Worm (Caenorhabditis elegans) whole organism, L1 larva: Measurements from ENCODE around the gene T23B12.6.

Experiments
- C04F5.9 ChIP-seq: sonication (generic microtip); optimal IDR thresholded peaks from 2 replicates; lab custom pipeline; 2016; ENCODE audit warnings: missing genetic modification characterization, missing compliant biosample characterization
- C16A3.4 ChIP-seq: fragments of 150-350 bp; optimal IDR thresholded peaks from 2 replicates; lab custom pipeline; 2014; ENCODE audit warnings: missing biosample characterization, missing genetic modification characterization
- Y116A8C.19 ChIP-seq: sonication (generic microtip); optimal IDR thresholded peaks from 2 replicates; lab custom pipeline; 2016; ENCODE audit warnings: missing compliant biosample characterization, missing genetic modification characterization, borderline replicate concordance
- aha-1 ChIP-seq: fragments of 150-350 bp; optimal IDR thresholded peaks from 2 replicates; lab custom pipeline; 2014; ENCODE audit warnings: missing biosample characterization, missing genetic modification characterization
- ama-1 ChIP-seq: fragments of 150-350 bp; optimal IDR thresholded peaks from 2 replicates; lab custom pipeline; 2014
- blmp-1 ChIP-seq: fragments of 150-350 bp; optimal IDR thresholded peaks from 2 replicates; lab custom pipeline; 2014; ENCODE audit warnings: missing biosample characterization, missing genetic modification characterization
- ceh-63 ChIP-seq: fragments of 200-800 bp; sonication (Bioruptor generic); optimal IDR thresholded peaks from 2 replicates; lab custom pipeline; 2018; ENCODE audit warnings: mild to moderate bottlenecking, missing genetic modification characterization, missing compliant biosample characterization
- ceh-90 ChIP-seq: sonication (generic microtip); optimal IDR thresholded peaks from 2 replicates; lab custom pipeline; 2016; ENCODE audit warnings: missing genetic modification characterization, missing compliant biosample characterization
- egl-13 ChIP-seq: sonication (generic microtip); optimal IDR thresholded peaks from 2 replicates; lab custom pipeline; 2016; ENCODE audit warnings: missing genotype, missing genetic modification reagents, missing genetic modification characterization, missing compliant biosample characterization
- egl-27 ChIP-seq, 2 experiments: fragments of 150-350 bp in 1 of 2; sonication (generic microtip); optimal IDR thresholded peaks; 3 replicates each; lab custom pipeline; 2017 to 2018; ENCODE audit warnings: missing biosample characterization in 2 of 2, missing genetic modification characterization in 2 of 2, missing genetic modification reagents in 2 of 2
- elt-2 ChIP-seq: sonication (generic microtip); optimal IDR thresholded peaks from 2 replicates; lab custom pipeline; 2016; ENCODE audit warnings: missing genetic modification characterization, mild to moderate bottlenecking, inconsistent platforms, missing compliant biosample characterization, missing genetic modification reagents
- elt-3 ChIP-seq, 6 experiments: fragments of 150-350 bp in 1 of 6; sonication (generic microtip); optimal IDR thresholded peaks; 2 replicates each; lab custom pipeline; 2017 to 2018; ENCODE audit warnings: missing biosample characterization in 6 of 6, missing genetic modification characterization in 6 of 6, inconsistent platforms in 1 of 6
- ets-5 ChIP-seq: fragments of 200-800 bp; sonication (Bioruptor generic); IDR thresholded peaks from 2 replicates; pipeline ENCODE4 v1.3.6; 2022; ENCODE audit warnings: missing genetic modification characterization, missing compliant biosample characterization
- fkh-10 ChIP-seq: sonication (generic microtip); optimal IDR thresholded peaks from 2 replicates; lab custom pipeline; 2017; ENCODE audit warnings: missing biosample characterization, missing genetic modification reagents, missing genetic modification characterization
- fkh-4 ChIP-seq: sonication (generic microtip); optimal IDR thresholded peaks from 2 replicates; lab custom pipeline; 2016; ENCODE audit warnings: missing compliant biosample characterization, missing genetic modification characterization, borderline replicate concordance
- hlh-17 ChIP-seq: fragments of 200-800 bp; sonication (Bioruptor generic); optimal IDR thresholded peaks from 2 replicates; lab custom pipeline; 2018; ENCODE audit warnings: missing genetic modification characterization, mild to moderate bottlenecking, missing compliant biosample characterization, moderate library complexity, borderline replicate concordance
- hlh-4 ChIP-seq: sonication (generic microtip); optimal IDR thresholded peaks from 2 replicates; lab custom pipeline; 2016; ENCODE audit warnings: mild to moderate bottlenecking, missing genetic modification characterization, missing compliant biosample characterization
- hpl-2 ChIP-seq: fragments of 150-350 bp; optimal IDR thresholded peaks from 2 replicates; lab custom pipeline; 2014; ENCODE audit warnings: missing biosample characterization, missing genetic modification reagents, missing genetic modification characterization
- lin-14 ChIP-seq: fragments of 200-800 bp; sonication (Bioruptor generic); optimal IDR thresholded peaks from 2 replicates; lab custom pipeline; 2018; ENCODE audit warnings: mild to moderate bottlenecking, missing genetic modification characterization, moderate library complexity, missing compliant biosample characterization
- lin-35 ChIP-seq, 2 experiments: fragments of 150-350 bp; optimal IDR thresholded peaks; 2 replicates each; lab custom pipeline; 2014; ENCODE audit warnings: missing biosample characterization in 2 of 2, missing genetic modification characterization in 2 of 2, missing genetic modification reagents in 2 of 2
- lin-39 ChIP-seq: fragments of 150-350 bp; optimal IDR thresholded peaks from 2 replicates; lab custom pipeline; 2014; ENCODE audit warnings: missing biosample characterization, missing genetic modification reagents, missing genetic modification characterization
- lir-3 ChIP-seq: sonication (generic microtip); optimal IDR thresholded peaks from 2 replicates; lab custom pipeline; 2016; ENCODE audit warnings: mild to moderate bottlenecking, missing genetic modification characterization, moderate library complexity, missing compliant biosample characterization; ENCODE audit not compliant: poor library complexity
- lsy-2 ChIP-seq, 2 experiments: fragments of 150-350 bp; optimal IDR thresholded peaks; 2 replicates each; lab custom pipeline; 2014; ENCODE audit warnings: missing biosample characterization in 2 of 2, missing genetic modification characterization in 2 of 2
- mep-1 ChIP-seq: fragments of 150-350 bp; optimal IDR thresholded peaks from 2 replicates; lab custom pipeline; 2014; ENCODE audit warnings: missing biosample characterization, missing genetic modification characterization
- nhr-12 ChIP-seq: sonication (generic microtip); optimal IDR thresholded peaks from 2 replicates; lab custom pipeline; 2017; ENCODE audit warnings: missing biosample characterization, missing genetic modification characterization
- nhr-19 ChIP-seq: fragments of 200-800 bp; sonication (Bioruptor generic); conservative IDR thresholded peaks from 2 replicates; pipeline ENCODE4 v1.3.6; 2022; ENCODE audit warnings: missing genetic modification characterization, missing compliant biosample characterization
- nhr-20 ChIP-seq: sonication (generic microtip); optimal IDR thresholded peaks from 2 replicates; lab custom pipeline; 2016; ENCODE audit warnings: mild to moderate bottlenecking, missing genetic modification characterization, missing compliant biosample characterization
- nhr-28 ChIP-seq: fragments of 150-350 bp; optimal IDR thresholded peaks from 2 replicates; lab custom pipeline; 2014; ENCODE audit warnings: missing biosample characterization, missing genetic modification characterization
- nhr-71 ChIP-seq: sonication (generic microtip); optimal IDR thresholded peaks from 2 replicates; lab custom pipeline; 2016; ENCODE audit warnings: mild to moderate bottlenecking, missing genetic modification characterization, moderate library complexity, missing compliant biosample characterization
- nhr-77 ChIP-seq: fragments of 150-350 bp; optimal IDR thresholded peaks from 2 replicates; lab custom pipeline; 2014; ENCODE audit warnings: missing biosample characterization, missing genetic modification characterization
- nhr-84 ChIP-seq: sonication (generic microtip); optimal IDR thresholded peaks from 2 replicates; lab custom pipeline; 2017; ENCODE audit warnings: missing biosample characterization, missing genetic modification characterization
- nhr-85 ChIP-seq: sonication (generic microtip); peaks from one replicate; lab custom pipeline; 2016; ENCODE audit warnings: missing genetic modification characterization, inconsistent platforms, missing compliant biosample characterization
- nhr-90 ChIP-seq: sonication (generic microtip); optimal IDR thresholded peaks from 2 replicates; lab custom pipeline; 2016; ENCODE audit warnings: mild to moderate bottlenecking, missing genetic modification characterization, missing compliant biosample characterization; ENCODE audit not compliant: poor library complexity
- pag-3 ChIP-seq: sonication (generic microtip); optimal IDR thresholded peaks from 2 replicates; lab custom pipeline; 2017; ENCODE audit warnings: missing genetic modification characterization, mild to moderate bottlenecking, missing compliant biosample characterization, antibody characterized with exemption, borderline replicate concordance; ENCODE audit not compliant: insufficient read depth
- pax-3 ChIP-seq: fragments of 200-800 bp; sonication (Bioruptor generic); optimal IDR thresholded peaks from 2 replicates; lab custom pipeline; 2018; ENCODE audit warnings: mild to moderate bottlenecking, missing genetic modification characterization, moderate library complexity, missing compliant biosample characterization
- rnt-1 ChIP-seq: sonication (generic microtip); optimal IDR thresholded peaks from 2 replicates; lab custom pipeline; 2016; ENCODE audit warnings: mild to moderate bottlenecking, missing genetic modification characterization, moderate library complexity, missing compliant biosample characterization
- snu-23 ChIP-seq: sonication (generic microtip); optimal IDR thresholded peaks from 2 replicates; lab custom pipeline; 2016; ENCODE audit warnings: missing genetic modification characterization, missing compliant biosample characterization
- sptf-1 ChIP-seq: fragments of 150-350 bp; optimal IDR thresholded peaks from 2 replicates; lab custom pipeline; 2014; ENCODE audit warnings: missing biosample characterization, missing genetic modification characterization
- sup-37 ChIP-seq: fragments of 200-800 bp; sonication (Bioruptor generic); optimal IDR thresholded peaks from 2 replicates; lab custom pipeline; 2018; ENCODE audit warnings: mild to moderate bottlenecking, missing genetic modification characterization, missing compliant biosample characterization
- unc-62 ChIP-seq: fragments of 150-350 bp; optimal IDR thresholded peaks from 2 replicates; lab custom pipeline; 2014; ENCODE audit warnings: missing biosample characterization, missing genetic modification reagents, missing genetic modification characterization
- unc-86 ChIP-seq: sonication (generic microtip); optimal IDR thresholded peaks from 2 replicates; lab custom pipeline; 2016; ENCODE audit warnings: missing genetic modification characterization, missing compliant biosample characterization
- vab-15 ChIP-seq: sonication (generic microtip); optimal IDR thresholded peaks from 2 replicates; lab custom pipeline; 2017; ENCODE audit warnings: missing genotype, mild to moderate bottlenecking, missing genetic modification characterization, missing compliant biosample characterization
- xbp-1 ChIP-seq: sonication (generic microtip); optimal IDR thresholded peaks from 2 replicates; lab custom pipeline; 2016; ENCODE audit warnings: missing genetic modification characterization, missing compliant biosample characterization
- zip-4 ChIP-seq: fragments of 200-800 bp; sonication (Bioruptor generic); optimal IDR thresholded peaks from 2 replicates; lab custom pipeline; 2018; ENCODE audit warnings: mild to moderate bottlenecking, missing genetic modification characterization, moderate library complexity, missing compliant biosample characterization
- ztf-4 ChIP-seq: fragments of 150-350 bp; optimal IDR thresholded peaks from 2 replicates; lab custom pipeline; 2014; ENCODE audit warnings: missing biosample characterization, missing genetic modification characterization

T23B12.6 gene

DNA sequence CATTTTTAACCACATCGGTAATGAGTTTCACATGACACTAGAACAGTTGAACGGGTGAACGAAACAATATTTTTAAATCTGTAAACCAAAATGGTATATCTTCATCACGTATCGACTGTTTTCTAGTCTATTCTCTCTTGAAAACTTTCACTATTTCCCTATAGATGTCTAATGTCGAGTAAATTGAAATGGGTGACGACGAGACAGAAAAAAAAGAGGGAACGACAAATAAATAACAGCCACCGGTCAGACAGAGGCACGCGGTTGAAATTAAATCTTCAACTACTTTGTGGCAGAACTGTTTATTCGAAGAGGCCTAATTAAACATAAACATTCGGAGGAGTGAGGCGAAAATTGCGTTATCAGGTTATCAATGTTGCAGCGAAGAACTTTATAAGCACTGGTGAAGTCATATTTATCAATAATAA, 25.8 kb downstream of the T23B12.6 start:
- TF ChIP-seq nhr-20 (tag; lab: Kevin White, UChicago) (peak; percentile 32), mep-1 (tag; lab: Kevin White, UChicago) (peak; percentile 42), nhr-71 (tag; lab: Kevin White, UChicago) (peak; percentile 20), lin-35 (GFP tag; optimal IDR thresholded peaks at IDR 0.05; lab: Kevin White, UChicago) (peak in 1 of 2 experiments; percentile 36), snu-23 (peak; percentile 26), elt-2 (peak; percentile 66), fkh-10 (GFP tag; lab: Kevin White, UChicago) (no peak), lin-14 (GFP tag; lab: Kevin White, UChicago) (peak; percentile 78), nhr-85 (peak; percentile 6), hlh-17 (GFP tag; lab: Kevin White, UChicago) (no peak), blmp-1 (tag; lab: Kevin White, UChicago) (peak; percentile 69), nhr-84 (tag; lab: Kevin White, UChicago) (no peak), pag-3 (tag; lab: Kevin White, UChicago) (peak; percentile 52), elt-3 (tag; optimal IDR thresholded peaks at IDR 0.05; lab: Kevin White, UChicago) (peak in 1 of 6 experiments; percentile 41), nhr-19 (GFP tag; lab: Robert Waterston, UW) (no peak), C16A3.4 (tag; lab: Kevin White, UChicago) (no peak)

ce11 chrV:8431295-8431694, 28.9 kb downstream of the T23B12.6 start:
- TF ChIP-seq nhr-19 (GFP tag; lab: Robert Waterston, UW) (peak; percentile 37), rnt-1 (tag; lab: Kevin White, UChicago) (peak; percentile 35)

DNA sequence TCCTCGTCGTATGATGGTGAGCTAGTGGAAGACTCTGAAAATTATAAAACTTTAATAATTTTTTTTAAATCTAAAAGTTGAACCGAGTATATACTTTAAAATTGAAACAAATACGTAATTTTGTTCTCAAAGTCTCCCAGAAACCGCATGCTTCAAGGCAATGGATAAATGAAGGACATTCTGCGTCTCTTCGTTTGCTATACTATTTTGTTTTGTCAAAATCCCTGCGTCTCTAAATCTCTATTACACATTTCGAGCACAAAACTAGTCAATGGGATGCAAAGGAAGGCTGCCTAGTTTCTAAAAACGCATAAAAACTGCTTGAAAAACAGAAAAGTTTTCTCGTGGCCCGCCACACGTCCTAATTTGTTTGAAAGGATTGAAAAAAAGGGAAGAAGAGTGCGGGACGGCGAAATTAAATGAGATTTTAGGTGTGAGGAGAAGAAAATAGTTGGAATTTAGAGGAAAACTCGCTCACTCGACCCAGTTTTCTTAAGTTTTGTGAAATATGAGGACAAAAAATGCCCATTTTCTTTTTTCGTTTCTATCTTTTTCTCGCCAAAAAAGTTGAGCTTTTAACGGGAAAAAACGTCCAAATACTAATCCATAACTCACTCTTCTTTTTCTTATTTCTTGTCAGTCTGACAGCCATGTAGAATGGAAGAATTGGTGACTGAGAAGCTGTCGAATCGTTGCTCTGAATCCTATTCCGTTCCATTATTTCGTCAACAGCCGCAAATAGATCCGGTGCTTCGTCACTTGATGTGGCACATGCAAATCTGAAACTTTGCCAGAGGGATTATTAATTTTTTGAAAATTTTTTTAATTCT, 31.4 kb downstream of the T23B12.6 start:
- TF ChIP-seq vab-15 (tag; lab: Kevin White, UChicago) = no peak
- no peak for TF ChIP-seq sup-37 (GFP tag; lab: Kevin White, UChicago)
- TF ChIP-seq C16A3.4 (tag; lab: Kevin White, UChicago) = no peak
- TF ChIP-seq nhr-90 = no peak
- TF ChIP-seq fkh-4 (tag; lab: Kevin White, UChicago) = no peak
- TF ChIP-seq ama-1 = no peak
- no peak for TF ChIP-seq nhr-77 (tag; lab: Kevin White, UChicago)
- TF ChIP-seq ceh-63 (GFP tag; lab: Kevin White, UChicago) = no peak
- no peak for TF ChIP-seq hpl-2 (GFP tag; lab: Kevin White, UChicago)
- no peak for TF ChIP-seq hlh-4 (tag; lab: Kevin White, UChicago)
- no peak for TF ChIP-seq lir-3 (tag; lab: Kevin White, UChicago)
- no peak for TF ChIP-seq egl-13 (tag; lab: Kevin White, UChicago)
- TF ChIP-seq C04F5.9 (tag; lab: Kevin White, UChicago) = no peak
- TF ChIP-seq hlh-17 (GFP tag; lab: Kevin White, UChicago) = no peak
- TF ChIP-seq lin-39 (tag; lab: Kevin White, UChicago) = no peak
- no peak for TF ChIP-seq ztf-4 (tag; lab: Kevin White, UChicago)
- TF ChIP-seq aha-1 (tag; lab: Kevin White, UChicago) = no peak
- peak; percentile 10 for TF ChIP-seq xbp-1 (tag; lab: Kevin White, UChicago)
- TF ChIP-seq ets-5 = no peak
- TF ChIP-seq zip-4 = no peak
- TF ChIP-seq egl-27 (tag; optimal IDR thresholded peaks at IDR 0.05; lab: Kevin White, UChicago) = no peak
- TF ChIP-seq pax-3 (tag; lab: Kevin White, UChicago) = no peak
- peak; percentile 28 for TF ChIP-seq unc-86 (tag; lab: Kevin White, UChicago)
- no peak for TF ChIP-seq Y116A8C.19 (tag; lab: Kevin White, UChicago)
- no peak for TF ChIP-seq nhr-28 (tag; lab: Kevin White, UChicago)
- peak; percentile 53 for TF ChIP-seq nhr-85
- no peak for TF ChIP-seq nhr-12
- no peak for TF ChIP-seq sptf-1
- TF ChIP-seq unc-62 (GFP tag; lab: Kevin White, UChicago) = no peak
- no peak for TF ChIP-seq pag-3 (tag; lab: Kevin White, UChicago)
- peak; percentile 34 for TF ChIP-seq snu-23
- peak; percentile 69 for TF ChIP-seq rnt-1 (tag; lab: Kevin White, UChicago)
- peak in 1 of 2 experiments; percentile 11 for TF ChIP-seq lin-35 (GFP tag; optimal IDR thresholded peaks at IDR 0.05; lab: Kevin White, UChicago)
- peak; percentile 6 to 24 for TF ChIP-seq lsy-2 (tag; optimal IDR thresholded peaks at IDR 0.05; lab: Kevin White, UChicago)
- TF ChIP-seq ceh-90 (tag; lab: Kevin White, UChicago) = no peak
